Fruit fly (Drosophila melanogaster) whole organism, pupa: ENCODE measurements around the gene CG4467.

Experiments
- CG12605 ChIP-seq: fragments of 200-800 bp; sonication (Bioruptor generic); IDR thresholded peaks from 2 replicates; pipeline ENCODE4 v1.3.6; 2022; ENCODE audit warnings: missing biosample characterization, missing genetic modification characterization
- CG13204 ChIP-seq: fragments of 200-800 bp; sonication (Bioruptor generic); optimal IDR thresholded peaks from 2 replicates; lab custom pipeline; 2018; ENCODE audit warnings: missing biosample characterization, mild to moderate bottlenecking, missing genetic modification characterization, moderate library complexity
- CG14655 ChIP-seq: fragments of 200-800 bp; sonication (Bioruptor generic); optimal IDR thresholded peaks from 3 replicates; lab custom pipeline; 2017; ENCODE audit warnings: mild to moderate bottlenecking, missing biosample characterization, missing genetic modification reagents, missing genetic modification characterization
- CG15710 ChIP-seq: fragments of 200-800 bp; sonication (Bioruptor generic); optimal IDR thresholded peaks from 2 replicates; lab custom pipeline; 2018; ENCODE audit warnings: missing biosample characterization, mild to moderate bottlenecking, missing genetic modification characterization, moderate library complexity
- D1 ChIP-seq: fragments of 200-800 bp; sonication (Bioruptor generic); optimal IDR thresholded peaks from 2 replicates; lab custom pipeline; 2018; ENCODE audit warnings: missing biosample characterization, mild to moderate bottlenecking, missing genetic modification characterization, moderate library complexity
- EcR ChIP-seq: fragments of 200-800 bp; sonication (Bioruptor generic); optimal IDR thresholded peaks from 3 replicates; lab custom pipeline; 2019; ENCODE audit warnings: missing biosample characterization, missing genetic modification characterization, mild to moderate bottlenecking, moderate library complexity, missing genetic modification reagents
- Ets98B ChIP-seq: fragments of 200-800 bp; sonication (Bioruptor generic); IDR thresholded peaks from 2 replicates; pipeline ENCODE4 v1.3.6; 2022; ENCODE audit warnings: missing biosample characterization, missing genetic modification characterization
- rn ChIP-seq: fragments of 200-800 bp; sonication (Bioruptor generic); IDR thresholded peaks from 2 replicates; pipeline ENCODE4 v1.3.6; 2022; ENCODE audit warnings: missing biosample characterization, missing genetic modification characterization

- TF ChIP-seq CG12605 (GFP tag; lab: Robert Waterston, UW) (no peak; the same call in 1 of the 2 replicates), EcR (GFP tag; lab: Kevin White, UChicago) (peak; percentile 84), rn (GFP tag; lab: Robert Waterston, UW) (no peak), D1 (tag; lab: Kevin White, UChicago) (no peak), Ets98B (GFP tag; lab: Robert Waterston, UW) (peak; percentile 67; the same call in 1 of the 2 replicates), CG14655 (GFP tag; lab: Kevin White, UChicago) (no peak), CG15710 (no peak), CG13204 (GFP tag; lab: Kevin White, UChicago) (peak; percentile 87)
Measured at dm6 chr3R:23226521-23227039, 22.1 kb downstream of the CG4467 start, which contains the start of gene cnc.
